Worm (Caenorhabditis elegans) whole organism, L2 larva: ENCODE results near the gene bath-36.

Experiments used
- ama-1 ChIP-seq: fragments of 150-350 bp; optimal IDR thresholded peaks from 2 replicates; lab custom pipeline; 2018; ENCODE audit warnings: inconsistent platforms
- ceh-16 ChIP-seq: fragments of 150-350 bp; optimal IDR thresholded peaks from 2 replicates; lab custom pipeline; 2014; ENCODE audit warnings: missing biosample characterization, missing genetic modification characterization
- lin-39 ChIP-seq: fragments of 150-350 bp; optimal IDR thresholded peaks from 2 replicates; lab custom pipeline; 2014; ENCODE audit warnings: missing biosample characterization, missing genetic modification reagents, missing genetic modification characterization
- unc-55 ChIP-seq: fragments of 150-350 bp; sonication (generic microtip); optimal IDR thresholded peaks from 3 replicates; lab custom pipeline; 2014; ENCODE audit warnings: missing biosample characterization, missing genetic modification reagents, missing genetic modification characterization
- unc-62 ChIP-seq: fragments of 150-350 bp; optimal IDR thresholded peaks from 2 replicates; lab custom pipeline; 2014; ENCODE audit warnings: missing biosample characterization, missing genetic modification reagents, missing genetic modification characterization

DNA sequence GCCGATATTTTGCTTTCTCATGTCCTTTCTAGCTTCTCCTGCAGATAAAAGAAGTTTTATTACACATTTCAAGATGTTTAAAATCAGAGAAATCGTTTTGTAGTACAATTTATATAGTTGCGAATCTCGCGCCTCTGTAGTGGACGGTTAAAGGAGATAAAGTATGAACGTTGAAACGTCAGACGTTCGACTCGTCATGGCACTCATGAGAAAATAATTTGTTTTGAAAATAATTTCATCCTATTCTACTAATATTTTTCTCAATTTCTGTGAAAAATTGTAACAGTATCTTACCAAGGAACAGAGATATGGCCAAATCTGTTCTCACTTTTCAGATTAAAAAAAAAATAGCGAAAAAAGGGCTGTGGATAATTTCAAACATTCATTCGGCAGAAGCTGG, 39.9 kb upstream of the bath-36 start, which contains the start of gene T09F5.20:
- TF ChIP-seq ama-1 (lab: Kevin White, UChicago), result no peak
- TF ChIP-seq unc-55 (GFP tag; lab: Kevin White, UChicago), result no peak
- TF ChIP-seq unc-62 (GFP tag; lab: Kevin White, UChicago), result no peak
- TF ChIP-seq lin-39 (tag; lab: Kevin White, UChicago), result no peak
- no peak for TF ChIP-seq ceh-16
